Worm (Caenorhabditis elegans) whole organism, young adult: ENCODE measurements around the gene col-93.

Experiments used
- C06A6.2 ChIP-seq: fragments of 200-800 bp; sonication (Bioruptor generic); conservative IDR thresholded peaks from 2 replicates; pipeline ENCODE4 v1.3.6; 2022; ENCODE audit warnings: missing genetic modification characterization, missing compliant biosample characterization
- C17E4.6 ChIP-seq: fragments of 200-800 bp; sonication (Bioruptor generic); IDR thresholded peaks from 2 replicates; pipeline ENCODE4 v1.3.6; 2022; ENCODE audit warnings: missing genetic modification reagents, missing genetic modification characterization, missing compliant biosample characterization
- D2030.7 ChIP-seq: fragments of 200-800 bp; sonication (Bioruptor generic); IDR thresholded peaks from 2 replicates; pipeline ENCODE4 v1.3.6; 2022; ENCODE audit warnings: missing genetic modification reagents, missing genetic modification characterization, missing compliant biosample characterization
- F23B12.7 ChIP-seq: sonication (generic microtip); optimal IDR thresholded peaks from 2 replicates; lab custom pipeline; 2017; ENCODE audit warnings: missing genetic modification characterization, mild to moderate bottlenecking, missing compliant biosample characterization, antibody characterized with exemption, moderate library complexity; ENCODE audit not compliant: insufficient read depth
- F33H1.4 ChIP-seq: fragments of 200-800 bp; sonication (Bioruptor generic); IDR thresholded peaks from 2 replicates; pipeline ENCODE4 v1.3.6; 2022; ENCODE audit warnings: missing genetic modification reagents, missing genetic modification characterization, missing compliant biosample characterization
- F37B4.10 ChIP-seq: fragments of 200-800 bp; sonication (Bioruptor generic); IDR thresholded peaks from 2 replicates; pipeline ENCODE4 v1.3.6; 2022; ENCODE audit warnings: missing genetic modification characterization, missing compliant biosample characterization
- F52B5.7 ChIP-seq: sonication (generic microtip); optimal IDR thresholded peaks from 2 replicates; lab custom pipeline; 2016; ENCODE audit warnings: mild to moderate bottlenecking, missing genetic modification characterization, missing compliant biosample characterization
- F55B11.4 ChIP-seq: sonication (generic microtip); optimal IDR thresholded peaks from 2 replicates; lab custom pipeline; 2016; ENCODE audit warnings: missing compliant biosample characterization, missing genetic modification characterization, borderline replicate concordance; ENCODE audit not compliant: insufficient read depth
- Y56A3A.18 ChIP-seq: fragments of 200-800 bp; sonication (Bioruptor generic); IDR thresholded peaks from 2 replicates; pipeline ENCODE4 v1.3.6; 2022; ENCODE audit warnings: missing genetic modification reagents, missing genetic modification characterization, missing compliant biosample characterization
- Y79H2A.3 ChIP-seq: fragments of 200-800 bp; sonication (Bioruptor generic); conservative IDR thresholded peaks from 2 replicates; pipeline ENCODE4 v1.3.6; 2022; ENCODE audit warnings: missing genetic modification reagents, missing genetic modification characterization, missing compliant biosample characterization
- ZK185.1 ChIP-seq: sonication (generic microtip); optimal IDR thresholded peaks from 2 replicates; lab custom pipeline; 2016; ENCODE audit warnings: mild to moderate bottlenecking, missing genetic modification characterization, missing compliant biosample characterization; ENCODE audit not compliant: poor library complexity, severe bottlenecking
- aptf-2 ChIP-seq: fragments of 200-800 bp; sonication (Bioruptor generic); conservative IDR thresholded peaks from 2 replicates; pipeline ENCODE4 v1.3.6; 2022; ENCODE audit warnings: missing genetic modification reagents, missing genetic modification characterization, missing compliant biosample characterization
- athp-1 ChIP-seq: sonication (generic microtip); optimal IDR thresholded peaks from 2 replicates; lab custom pipeline; 2017; ENCODE audit warnings: mild to moderate bottlenecking, missing genetic modification characterization, missing compliant biosample characterization
- attf-6 ChIP-seq: fragments of 200-800 bp; sonication (Bioruptor generic); IDR thresholded peaks from 2 replicates; pipeline ENCODE4 v1.3.6; 2022; ENCODE audit warnings: missing genetic modification reagents, missing genetic modification characterization, missing compliant biosample characterization
- bed-2 ChIP-seq: fragments of 200-800 bp; sonication (Bioruptor generic); IDR thresholded peaks from 2 replicates; pipeline ENCODE4 v1.3.6; 2022; ENCODE audit warnings: missing genetic modification reagents, missing genetic modification characterization, missing compliant biosample characterization
- cebp-2 ChIP-seq: fragments of 200-800 bp; sonication (Bioruptor generic); IDR thresholded peaks from 2 replicates; pipeline ENCODE4 v1.3.6; 2022; ENCODE audit warnings: missing genetic modification characterization, missing compliant biosample characterization
- ceh-27 ChIP-seq: fragments of 200-800 bp; sonication (Bioruptor generic); optimal IDR thresholded peaks from 2 replicates; lab custom pipeline; 2018; ENCODE audit warnings: mild to moderate bottlenecking, missing genetic modification characterization, moderate library complexity, missing compliant biosample characterization
- ceh-58 ChIP-seq: fragments of 200-800 bp; sonication (Bioruptor generic); IDR thresholded peaks from 2 replicates; pipeline ENCODE4 v1.3.6; 2022; ENCODE audit warnings: missing genetic modification characterization, missing compliant biosample characterization
- hlh-12 ChIP-seq: sonication (generic microtip); optimal IDR thresholded peaks from 2 replicates; lab custom pipeline; 2016; ENCODE audit warnings: missing genetic modification characterization, missing compliant biosample characterization
- hlh-26 ChIP-seq: fragments of 200-800 bp; sonication (Bioruptor generic); conservative IDR thresholded peaks from 2 replicates; pipeline ENCODE4 v1.3.6; 2022; ENCODE audit warnings: missing genetic modification reagents, missing genetic modification characterization, missing compliant biosample characterization
- hmg-1.2 ChIP-seq: fragments of 200-800 bp; sonication (Bioruptor generic); IDR thresholded peaks from 2 replicates; pipeline ENCODE4 v1.3.6; 2022; ENCODE audit warnings: missing genetic modification reagents, missing genetic modification characterization, missing compliant biosample characterization
- let-607 ChIP-seq, 2 experiments: fragments of 200-800 bp in 1 of 2; sonication (Bioruptor generic) in 1 of 2; sonication (generic microtip) in 1 of 2; optimal IDR thresholded peaks; 2 replicates each; lab custom pipeline; 2016 to 2018; ENCODE audit warnings: mild to moderate bottlenecking in 2 of 2, missing compliant biosample characterization in 2 of 2, missing genetic modification characterization in 2 of 2, moderate library complexity in 2 of 2, missing genotype in 1 of 2
- lin-40 ChIP-seq: sonication (generic microtip); optimal IDR thresholded peaks from 2 replicates; lab custom pipeline; 2016; ENCODE audit warnings: missing genetic modification characterization, mild to moderate bottlenecking, missing compliant biosample characterization, missing genotype, missing genetic modification reagents
- lin-54 ChIP-seq: fragments of 200-800 bp; sonication (Bioruptor generic); optimal IDR thresholded peaks from 2 replicates; lab custom pipeline; 2018; ENCODE audit warnings: mild to moderate bottlenecking, missing genetic modification characterization, missing compliant biosample characterization
- nhr-27 ChIP-seq: fragments of 200-800 bp; sonication (Bioruptor generic); optimal IDR thresholded peaks from 2 replicates; lab custom pipeline; 2018; ENCODE audit warnings: mild to moderate bottlenecking, missing genetic modification characterization, moderate library complexity, missing compliant biosample characterization
- pbrm-1 ChIP-seq: fragments of 200-800 bp; sonication (Bioruptor generic); IDR thresholded peaks from 2 replicates; pipeline ENCODE4 v1.3.6; 2022; ENCODE audit warnings: missing genetic modification reagents, missing genetic modification characterization, missing compliant biosample characterization
- rpc-1 ChIP-seq, 2 experiments: fragments of 150-350 bp in 1 of 2; sonication (generic microtip) in 1 of 2; optimal IDR thresholded peaks; 2 replicates each; lab custom pipeline; 2014 to 2018; ENCODE audit warnings: missing biosample characterization in 1 of 2, missing genetic modification characterization in 1 of 2, missing genetic modification reagents in 1 of 2, missing genotype in 1 of 2
- snpc-1.1 ChIP-seq: sonication (generic microtip); optimal IDR thresholded peaks from 2 replicates; lab custom pipeline; 2017; ENCODE audit warnings: missing genetic modification characterization, mild to moderate bottlenecking, missing compliant biosample characterization, antibody characterized with exemption, moderate library complexity, missing genotype, missing genetic modification reagents; ENCODE audit not compliant: insufficient read depth
- snpc-1.3 ChIP-seq: sonication (generic microtip); optimal IDR thresholded peaks from 2 replicates; lab custom pipeline; 2017; ENCODE audit warnings: missing genetic modification characterization, mild to moderate bottlenecking, missing compliant biosample characterization, antibody characterized with exemption, moderate library complexity, missing genotype, missing genetic modification reagents; ENCODE audit not compliant: insufficient read depth
- snpc-3.4 ChIP-seq: sonication (generic microtip); optimal IDR thresholded peaks from 2 replicates; lab custom pipeline; 2017; ENCODE audit warnings: missing genetic modification characterization, mild to moderate bottlenecking, missing compliant biosample characterization, antibody characterized with exemption, moderate library complexity, missing genotype, missing genetic modification reagents
- snpc-4 ChIP-seq, 5 experiments: fragments of 150-350 bp in 1 of 5; sonication (generic microtip) in 4 of 5; optimal IDR thresholded peaks; 2 replicates each; lab custom pipeline; 2014 to 2018; ENCODE audit warnings: missing genetic modification characterization in 5 of 5, missing biosample characterization in 3 of 5, antibody characterized with exemption in 2 of 5, mild to moderate bottlenecking in 2 of 5, missing compliant biosample characterization in 2 of 5, missing genotype in 2 of 5, moderate library complexity in 2 of 5, missing genetic modification reagents in 1 of 5
- unc-130 ChIP-seq: sonication (generic microtip); optimal IDR thresholded peaks from 2 replicates; lab custom pipeline; 2016; ENCODE audit warnings: missing genetic modification reagents, missing genetic modification characterization, missing compliant biosample characterization
- unc-62 ChIP-seq: fragments of 150-350 bp; optimal IDR thresholded peaks from 2 replicates; lab custom pipeline; 2014; ENCODE audit warnings: missing biosample characterization, missing genetic modification reagents, missing genetic modification characterization
- xnd-1 ChIP-seq: sonication (generic microtip); optimal IDR thresholded peaks from 2 replicates; lab custom pipeline; 2016; ENCODE audit warnings: missing genotype, missing genetic modification reagents, missing genetic modification characterization, missing compliant biosample characterization
- zfh-2 ChIP-seq: fragments of 200-800 bp; sonication (Bioruptor generic); conservative IDR thresholded peaks from 2 replicates; pipeline ENCODE4 v1.3.6; 2022; ENCODE audit warnings: missing genetic modification reagents, missing genetic modification characterization, missing compliant biosample characterization
- zim-3 ChIP-seq: sonication (generic microtip); optimal IDR thresholded peaks from 2 replicates; lab custom pipeline; 2017; ENCODE audit warnings: mild to moderate bottlenecking, missing genetic modification characterization, moderate library complexity, missing compliant biosample characterization
- ztf-18 ChIP-seq: sonication (generic microtip); optimal IDR thresholded peaks from 2 replicates; lab custom pipeline; 2016; ENCODE audit warnings: missing genotype, mild to moderate bottlenecking, missing genetic modification characterization, missing compliant biosample characterization
- ztf-6 ChIP-seq: fragments of 200-800 bp; sonication (Bioruptor generic); IDR thresholded peaks from 2 replicates; pipeline ENCODE4 v1.3.6; 2022; ENCODE audit warnings: missing genetic modification reagents, missing genetic modification characterization, missing compliant biosample characterization

Gene col-93

DNA sequence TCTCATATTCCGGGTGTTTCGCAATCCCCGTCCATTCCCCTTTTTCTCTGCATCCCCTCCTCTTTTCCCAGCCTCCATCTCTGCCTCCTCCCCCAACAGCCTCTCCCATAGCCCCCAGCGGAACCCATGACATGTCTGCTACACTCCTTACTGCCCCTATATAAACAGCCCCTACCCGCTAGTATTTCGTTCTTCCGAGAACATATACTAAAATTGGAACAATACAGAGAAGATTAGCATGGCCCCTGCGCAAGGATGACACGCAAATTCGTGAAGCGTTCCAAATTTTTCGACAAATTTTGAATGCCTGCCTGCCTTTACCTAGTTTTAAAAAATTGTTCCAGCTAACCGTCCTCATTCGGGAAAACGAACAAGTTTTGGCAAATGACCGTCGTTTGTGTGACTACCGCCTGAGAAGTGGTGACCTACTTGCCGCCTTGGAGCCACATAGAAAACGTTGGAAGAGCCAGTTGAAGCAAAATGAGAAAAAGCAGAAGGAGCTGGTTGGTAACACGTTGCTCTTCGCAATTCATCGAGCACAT lies 4.2 kb upstream of the col-93 start (continued):
- TF ChIP-seq lin-40 (tag; lab: Kevin White, UChicago), result peak; percentile 98
- TF ChIP-seq F23B12.7 (tag; lab: Kevin White, UChicago), result peak; percentile 90
- TF ChIP-seq ceh-27 (GFP tag; lab: Kevin White, UChicago), result peak; percentile 95
- TF ChIP-seq ztf-18 (tag; lab: Kevin White, UChicago), result peak; percentile 83
- TF ChIP-seq attf-6 (GFP tag; lab: Robert Waterston, UW), result peak; percentile 82
- TF ChIP-seq rpc-1 (optimal IDR thresholded peaks at IDR 0.05; lab: Kevin White, UChicago), result peak; percentile 99
- peak; percentile 99 for TF ChIP-seq rpc-1 (tag; optimal IDR thresholded peaks at IDR 0.05; lab: Kevin White, UChicago)
- TF ChIP-seq lin-54 (GFP tag; lab: Kevin White, UChicago), result peak; percentile 90
- TF ChIP-seq F37B4.10 (GFP tag; lab: Robert Waterston, UW), result peak; percentile 89; the same call in 1 of the 2 replicates
- TF ChIP-seq C06A6.2 (GFP tag; lab: Robert Waterston, UW), result peak; percentile 92
- TF ChIP-seq let-607 (tag; optimal IDR thresholded peaks at IDR 0.05; lab: Kevin White, UChicago), result peak; percentile 84 to 89
- TF ChIP-seq hlh-26, result 0 out of 2 replicates have a peak, but pooled peaks have one; percentile 73
- TF ChIP-seq nhr-27 (tag; lab: Kevin White, UChicago), result peak; percentile 88
- peak; percentile 33 for TF ChIP-seq xnd-1
- TF ChIP-seq Y79H2A.3 (GFP tag; lab: Robert Waterston, UW), result peak; percentile 93
- peak; percentile 92 for TF ChIP-seq pbrm-1 (GFP tag; lab: Robert Waterston, UW)
- peak; percentile 94 for TF ChIP-seq athp-1 (tag; lab: Kevin White, UChicago)
- peak; percentile 71 for TF ChIP-seq aptf-2
- peak; percentile 68 for TF ChIP-seq F33H1.4 (GFP tag; lab: Robert Waterston, UW)
- peak; percentile 98 for TF ChIP-seq Y56A3A.18 (GFP tag; lab: Robert Waterston, UW)
- TF ChIP-seq zfh-2 (GFP tag; lab: Robert Waterston, UW), result peak; percentile 94
- peak; percentile 96 for TF ChIP-seq hmg-1.2 (GFP tag; lab: Robert Waterston, UW)
- peak; percentile 89 for TF ChIP-seq D2030.7
- peak; percentile 86 for TF ChIP-seq ceh-58 (GFP tag; lab: Robert Waterston, UW)
- peak; percentile 96 for TF ChIP-seq ZK185.1 (tag; lab: Kevin White, UChicago)
- TF ChIP-seq unc-62, result no peak
- peak; percentile 98 for TF ChIP-seq zim-3 (tag; lab: Kevin White, UChicago)
- peak; percentile 97 for TF ChIP-seq snpc-1.1 (tag; lab: Kevin White, UChicago)
- TF ChIP-seq cebp-2 (GFP tag; lab: Robert Waterston, UW), result peak; percentile 96
- TF ChIP-seq hlh-12 (tag; lab: Kevin White, UChicago), result peak; percentile 91
- peak; percentile 91 for TF ChIP-seq C17E4.6
- TF ChIP-seq F55B11.4, result peak; percentile 28
- peak; percentile 85 for TF ChIP-seq unc-130
- peak; percentile 72 for TF ChIP-seq bed-2 (GFP tag; lab: Robert Waterston, UW)
- TF ChIP-seq, all 124 proteins: peak for 119

DNA sequence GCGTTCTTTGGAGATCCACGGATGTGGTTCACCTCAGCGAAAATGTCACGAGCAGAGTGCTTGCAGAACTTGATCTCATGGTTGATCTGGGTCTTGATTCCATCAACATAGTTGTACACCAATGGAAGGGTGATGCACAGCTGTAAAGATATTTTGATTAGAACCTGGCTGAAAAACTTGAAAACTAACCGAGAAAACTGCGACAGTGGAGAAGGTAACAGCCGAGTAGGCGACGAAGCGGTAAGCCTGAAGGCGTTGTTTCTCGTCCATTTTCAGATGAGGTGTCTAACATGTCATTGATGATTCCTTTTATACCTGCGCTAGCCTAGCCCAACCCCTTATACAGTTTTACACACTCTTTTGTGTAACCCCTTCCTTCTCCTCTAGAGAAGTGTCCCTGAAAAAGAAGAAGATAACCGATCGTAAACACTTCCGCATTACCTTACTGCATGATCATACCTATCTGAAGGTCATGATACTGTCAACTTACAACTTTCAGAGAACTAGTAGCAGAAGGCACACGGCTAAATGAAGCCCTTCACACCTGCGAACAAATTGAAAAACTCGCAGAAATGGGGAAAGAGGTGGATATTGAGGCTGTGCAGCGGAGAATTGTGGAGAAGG lies 2.3 kb upstream of the col-93 start, which contains the start of gene col-94:
col-94 (minus strand) TSS at position 313 of the 624 bp plus-strand sequence.
- no peak for TF ChIP-seq snpc-1.3 (tag; lab: Kevin White, UChicago)
- no peak for TF ChIP-seq ztf-18 (tag; lab: Kevin White, UChicago)
- no peak for TF ChIP-seq ztf-6 (GFP tag; lab: Robert Waterston, UW)
- TF ChIP-seq hlh-26, result no peak
- TF ChIP-seq F33H1.4 (GFP tag; lab: Robert Waterston, UW), result no peak
- no peak for TF ChIP-seq snpc-4 (GFP tag; optimal IDR thresholded peaks at IDR 0.05; lab: Kevin White, UChicago)
- TF ChIP-seq snpc-4 (tag; optimal IDR thresholded peaks at IDR 0.05; lab: Kevin White, UChicago), result peak in 1 of 4 experiments; percentile 11
- no peak for TF ChIP-seq snpc-3.4 (tag; lab: Kevin White, UChicago)
- no peak for TF ChIP-seq F52B5.7 (tag; lab: Kevin White, UChicago)
